Fruit fly (Drosophila melanogaster) Kc167 (cell line): ENCODE measurements around the gene CG14562.

Experiments used
- Myc ChIP-seq: fragments of >200 bp; optimal IDR thresholded peaks from 2 replicates; lab custom pipeline; 2017; ENCODE audit warnings: missing external identifiers
- Sin3A ChIP-seq: fragments of >200 bp; optimal IDR thresholded peaks from 2 replicates; lab custom pipeline; 2018; ENCODE audit warnings: missing external identifiers
- h ChIP-seq: fragments of >200 bp; optimal IDR thresholded peaks from 3 replicates; lab custom pipeline; 2018; ENCODE audit warnings: missing external identifiers
- insv ChIP-seq: fragments of >200 bp; optimal IDR thresholded peaks from 3 replicates; lab custom pipeline; 2018; ENCODE audit warnings: missing external identifiers
- psq ChIP-seq: fragments of >200 bp; optimal IDR thresholded peaks from 2 replicates; lab custom pipeline; 2017; ENCODE audit warnings: missing external identifiers
- ttk ChIP-seq: sonication (Bioruptor generic); optimal IDR thresholded peaks from 2 replicates; lab custom pipeline; 2017; ENCODE audit warnings: missing external identifiers

Gene CG14562

DNA sequence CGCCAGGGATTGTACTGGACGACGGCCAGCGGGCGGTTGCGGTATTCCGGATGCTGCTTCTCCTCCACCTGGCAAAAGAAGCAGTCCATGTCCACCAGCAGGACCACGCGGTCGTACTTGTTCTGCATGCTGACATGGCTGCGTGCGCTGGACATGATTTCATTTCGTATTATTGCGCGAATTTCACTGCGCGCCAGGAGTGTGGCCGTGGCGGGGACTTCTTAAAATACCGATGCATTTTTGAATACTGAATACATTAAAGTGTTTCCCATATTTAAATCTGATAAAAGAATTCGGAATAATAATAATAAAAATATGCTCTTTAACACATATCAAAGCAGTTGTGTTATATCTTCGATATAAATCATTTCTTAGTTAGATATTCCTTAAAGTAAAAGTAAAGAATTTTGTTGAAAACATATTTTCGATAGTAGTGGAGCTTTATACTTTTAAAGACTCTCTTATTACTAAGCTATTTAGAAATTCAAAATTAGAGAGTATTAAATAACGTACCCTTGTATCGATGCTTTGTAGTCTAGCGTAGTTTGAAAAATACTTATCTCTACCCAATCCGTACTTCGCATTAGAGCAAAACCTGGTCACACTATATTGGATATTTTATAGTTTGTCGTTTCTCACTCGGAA is at the start of gene CG14562, which contains the start of gene PolH:
CG14562 (plus strand) TSS at position 607 of the 645 bp plus-strand sequence.
PolH (minus strand) TSS at position 198 of the 645 bp plus-strand sequence.
- TF ChIP-seq ttk (lab: Kevin White, UChicago) (no peak), Sin3A (lab: Kevin White, UChicago) (no peak), psq (lab: Kevin White, UChicago) (no peak), insv (lab: Kevin White, UChicago) (no peak), h (lab: Kevin White, UChicago) (no peak), Myc (lab: Kevin White, UChicago) (no peak)

DNA sequence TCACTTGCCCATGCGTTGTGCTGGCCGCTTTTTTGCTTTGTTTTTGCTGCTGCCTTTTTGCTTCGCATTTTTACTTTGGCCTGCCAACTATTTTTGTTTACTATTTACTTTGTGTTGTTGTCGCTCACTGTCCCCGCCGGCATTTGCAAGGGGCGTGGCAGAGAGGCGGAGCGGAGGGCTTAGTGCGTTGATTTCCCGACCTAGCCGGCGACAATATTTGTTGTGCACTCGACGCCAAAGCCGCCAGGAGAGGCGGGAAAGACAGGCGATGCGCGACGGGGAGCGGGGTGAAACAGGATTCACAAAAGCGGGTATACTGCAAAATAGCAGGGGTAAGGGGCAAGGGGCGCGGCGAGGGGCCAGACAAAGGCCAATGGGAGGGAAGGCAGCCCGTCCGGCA is 49.3 kb upstream of the CG14562 start:
- TF ChIP-seq psq (lab: Kevin White, UChicago) (no peak), Sin3A (lab: Kevin White, UChicago) (no peak), Myc (lab: Kevin White, UChicago) (no peak), h (lab: Kevin White, UChicago) (no peak), insv (lab: Kevin White, UChicago) (no peak), ttk (lab: Kevin White, UChicago) (no peak)

DNA sequence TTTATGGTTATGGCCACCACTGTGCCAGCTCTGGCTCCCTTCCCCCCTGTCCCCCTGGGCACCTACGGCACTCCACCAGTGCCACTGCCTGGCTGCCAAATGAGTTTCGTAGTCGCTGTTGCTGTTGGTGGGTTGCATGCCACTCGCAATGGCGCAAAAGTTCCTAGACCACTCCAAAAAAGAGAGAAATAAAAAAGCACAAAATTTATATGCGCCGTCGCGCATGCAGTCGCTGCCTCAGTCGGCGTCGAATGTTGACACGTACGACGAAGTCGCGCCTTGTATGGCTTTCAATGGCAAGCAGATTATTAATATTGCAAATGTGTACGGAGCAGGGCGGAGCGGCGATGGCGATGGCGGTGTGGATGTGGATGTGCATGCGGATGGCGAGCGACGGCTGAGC is 48.3 kb upstream of the CG14562 start:
- TF ChIP-seq insv (lab: Kevin White, UChicago), result no peak
- no peak for TF ChIP-seq h (lab: Kevin White, UChicago)
- no peak for TF ChIP-seq psq (lab: Kevin White, UChicago)
- no peak for TF ChIP-seq ttk (lab: Kevin White, UChicago)
- TF ChIP-seq Myc (lab: Kevin White, UChicago), result no peak
- no peak for TF ChIP-seq Sin3A (lab: Kevin White, UChicago)

DNA sequence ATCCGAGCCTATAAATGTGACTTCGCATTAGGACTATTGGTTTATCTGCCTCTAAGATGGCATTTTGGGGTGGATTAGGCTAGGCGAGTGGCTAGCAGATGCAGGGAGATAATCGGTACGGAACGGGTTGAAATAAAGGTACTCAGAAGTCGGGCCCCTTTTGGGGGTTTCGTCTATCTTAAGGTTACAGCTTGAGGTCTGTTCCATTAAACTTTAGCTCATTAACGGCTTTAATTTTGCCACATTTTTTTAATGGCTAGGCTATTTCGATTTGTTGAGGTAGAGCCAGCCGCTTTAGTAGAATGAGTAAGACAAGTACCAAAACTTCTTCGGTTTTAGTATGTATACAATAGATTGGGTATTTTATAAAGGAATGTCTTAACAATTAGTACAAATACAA is 47.9 kb upstream of the CG14562 start:
- no peak for TF ChIP-seq psq (lab: Kevin White, UChicago)
- no peak for TF ChIP-seq Sin3A (lab: Kevin White, UChicago)
- TF ChIP-seq ttk (lab: Kevin White, UChicago), result no peak
- no peak for TF ChIP-seq Myc (lab: Kevin White, UChicago)
- no peak for TF ChIP-seq h (lab: Kevin White, UChicago)
- TF ChIP-seq insv (lab: Kevin White, UChicago), result no peak

DNA sequence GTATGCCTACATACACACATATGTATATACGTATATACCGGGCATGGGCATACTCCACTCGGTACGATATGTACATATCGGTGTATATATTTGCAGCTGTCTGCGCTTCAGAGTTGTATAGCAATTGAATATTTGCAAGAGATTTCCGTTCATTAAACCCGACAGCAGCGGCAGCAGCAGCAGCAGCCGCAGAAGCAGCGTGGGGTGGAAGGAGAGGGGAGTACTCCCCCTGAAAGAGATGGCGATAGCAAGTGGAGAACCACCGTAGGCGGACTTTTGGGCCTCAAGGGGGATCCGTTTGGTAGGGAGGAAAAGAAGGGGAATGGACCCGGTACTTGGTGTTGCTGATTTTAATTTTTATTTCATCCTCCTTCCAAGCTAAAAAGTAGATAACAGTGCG is 47.2 kb upstream of the CG14562 start:
- TF ChIP-seq h (lab: Kevin White, UChicago) (no peak), insv (lab: Kevin White, UChicago) (no peak), ttk (lab: Kevin White, UChicago) (no peak), psq (lab: Kevin White, UChicago) (no peak), Myc (lab: Kevin White, UChicago) (no peak)

DNA sequence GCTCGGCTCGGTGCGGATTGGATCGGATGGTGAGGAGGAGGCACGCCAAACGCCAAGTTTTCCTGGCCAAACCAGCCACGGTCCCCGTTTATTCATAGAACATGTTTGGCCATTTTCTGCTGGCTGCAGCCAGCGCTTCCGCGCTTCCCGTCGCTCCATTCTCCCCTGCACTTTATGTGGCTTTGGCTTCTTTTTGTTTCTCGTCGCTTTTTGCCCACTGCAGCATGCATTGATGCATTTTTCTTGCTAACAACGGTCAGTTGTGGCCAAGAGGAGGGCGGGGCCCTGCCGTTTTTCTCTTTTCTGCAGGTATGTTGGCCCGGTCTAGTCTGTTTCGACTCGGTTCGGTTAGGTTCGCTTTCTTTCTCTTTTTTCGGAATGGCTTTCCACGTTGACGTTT is 45.8 kb upstream of the CG14562 start:
- TF ChIP-seq insv (lab: Kevin White, UChicago) (no peak), Sin3A (lab: Kevin White, UChicago) (no peak), psq (lab: Kevin White, UChicago) (no peak), h (lab: Kevin White, UChicago) (no peak), Myc (lab: Kevin White, UChicago) (no peak), ttk (lab: Kevin White, UChicago) (no peak)

DNA sequence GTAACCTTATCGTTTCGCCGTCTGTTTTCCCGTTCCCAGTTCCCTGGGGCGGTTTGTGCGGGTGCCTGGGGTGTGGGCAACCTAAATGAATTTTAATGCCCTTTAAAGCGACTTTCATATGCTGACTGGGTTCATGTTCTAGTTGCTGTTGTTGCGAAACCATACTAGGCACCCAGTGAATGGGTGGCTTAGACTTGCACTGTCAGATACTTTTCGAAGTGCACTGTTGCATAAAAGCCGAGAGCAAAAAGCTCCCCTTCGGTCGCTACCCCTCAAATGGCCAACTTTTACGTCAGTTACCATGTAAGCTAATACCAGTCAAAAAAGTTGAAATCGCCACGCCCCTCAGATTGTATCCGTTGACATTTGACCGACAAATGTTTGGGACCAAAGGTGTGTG is 42.5 kb upstream of the CG14562 start:
- TF ChIP-seq Myc (lab: Kevin White, UChicago), result no peak
- no peak for TF ChIP-seq Sin3A (lab: Kevin White, UChicago)
- no peak for TF ChIP-seq psq (lab: Kevin White, UChicago)
- TF ChIP-seq insv (lab: Kevin White, UChicago), result no peak
- TF ChIP-seq h (lab: Kevin White, UChicago), result no peak
- TF ChIP-seq ttk (lab: Kevin White, UChicago), result no peak

DNA sequence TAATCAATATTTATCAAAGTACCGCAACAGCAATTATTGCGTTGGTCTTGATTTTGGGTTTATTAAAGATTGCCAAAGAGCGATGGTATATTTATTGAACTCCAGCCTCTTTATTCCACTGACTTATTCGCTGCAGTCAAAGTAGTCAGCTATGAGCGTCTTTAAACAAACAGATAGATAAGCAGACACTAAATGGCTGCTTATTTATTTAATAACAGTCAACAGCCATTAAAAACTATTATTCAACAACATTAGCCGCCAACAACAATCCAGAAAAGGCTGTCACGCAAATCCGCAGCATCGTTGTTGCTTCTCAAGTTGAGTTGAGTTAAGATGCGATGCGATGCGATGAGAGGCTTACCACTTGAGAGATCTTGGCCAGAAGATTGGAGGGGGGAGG is 33.2 kb upstream of the CG14562 start:
- TF ChIP-seq Myc (lab: Kevin White, UChicago), result no peak
- no peak for TF ChIP-seq psq (lab: Kevin White, UChicago)
- TF ChIP-seq ttk (lab: Kevin White, UChicago), result no peak
- no peak for TF ChIP-seq insv (lab: Kevin White, UChicago)
- no peak for TF ChIP-seq h (lab: Kevin White, UChicago)
- no peak for TF ChIP-seq Sin3A (lab: Kevin White, UChicago)

DNA sequence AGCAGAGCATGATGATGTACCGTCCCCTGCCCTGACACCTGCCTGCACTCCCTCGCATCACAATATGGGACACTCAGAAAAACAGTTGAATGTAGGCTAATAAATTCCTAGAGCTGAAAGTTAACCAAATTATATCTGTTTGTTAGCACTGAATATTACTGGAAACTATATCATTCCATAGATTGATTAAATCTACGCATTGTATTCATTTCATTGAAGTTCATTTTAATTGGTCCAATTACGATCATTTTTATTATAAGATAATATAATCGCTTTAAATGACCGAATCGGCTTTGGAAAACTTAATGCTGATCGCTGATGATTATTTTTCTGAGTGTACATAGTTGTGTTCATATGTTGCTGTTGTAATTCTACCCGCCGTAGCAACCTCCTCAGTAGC is 23.4 kb upstream of the CG14562 start:
- TF ChIP-seq h (lab: Kevin White, UChicago) (no peak), insv (lab: Kevin White, UChicago) (no peak), Myc (lab: Kevin White, UChicago) (no peak), ttk (lab: Kevin White, UChicago) (no peak), psq (lab: Kevin White, UChicago) (no peak), Sin3A (lab: Kevin White, UChicago) (no peak)

DNA sequence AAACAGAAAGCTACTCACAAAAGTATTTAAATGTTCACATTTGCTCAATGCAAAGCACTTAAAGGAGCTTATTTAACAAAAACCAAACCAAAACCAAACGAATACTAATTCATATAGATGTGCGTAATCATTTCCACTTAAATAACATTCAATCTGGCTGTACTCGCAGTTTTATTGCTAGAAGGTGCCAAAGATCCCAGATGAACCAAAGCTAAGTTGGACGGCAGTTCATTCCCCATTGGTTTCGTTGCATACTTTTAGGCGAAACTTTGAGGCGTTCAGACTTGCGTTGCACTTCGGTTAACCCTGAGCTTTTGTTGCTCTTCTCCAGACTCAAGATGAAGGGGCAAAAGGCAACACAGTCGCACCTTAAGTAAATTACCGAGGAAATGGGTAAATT is 11.8 kb upstream of the CG14562 start:
- TF ChIP-seq ttk (lab: Kevin White, UChicago) (no peak), h (lab: Kevin White, UChicago) (no peak), Sin3A (lab: Kevin White, UChicago) (no peak), Myc (lab: Kevin White, UChicago) (no peak), psq (lab: Kevin White, UChicago) (no peak), insv (lab: Kevin White, UChicago) (no peak)

DNA sequence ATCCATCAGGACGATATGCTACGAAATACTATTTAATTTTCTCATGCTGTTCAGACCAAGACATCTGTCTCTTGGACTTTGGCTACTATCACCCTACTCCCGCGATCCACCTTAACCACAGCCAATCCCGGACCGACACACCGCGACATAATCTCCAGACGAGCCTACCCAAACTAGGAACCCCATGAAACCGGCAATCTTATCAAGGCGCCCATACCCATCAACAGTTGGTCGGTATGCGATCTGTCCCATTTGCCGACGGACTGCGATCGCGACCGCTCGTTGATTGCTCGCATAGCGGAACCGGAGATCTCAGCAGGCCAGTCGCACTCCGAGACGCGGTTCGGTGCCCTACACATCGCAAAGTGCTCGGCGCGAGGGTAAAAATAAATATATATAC is 7.6 kb upstream of the CG14562 start, which contains the start of gene SLC22A:
SLC22A (plus strand) TSS at position 243 of the 400 bp plus-strand sequence.
- TF ChIP-seq Sin3A (lab: Kevin White, UChicago) (no peak), psq (lab: Kevin White, UChicago) (no peak), Myc (lab: Kevin White, UChicago) (no peak), ttk (lab: Kevin White, UChicago) (no peak), h (lab: Kevin White, UChicago) (no peak), insv (lab: Kevin White, UChicago) (no peak)
